Worm (Caenorhabditis elegans) whole organism, L1 larva: ENCODE data around the gene C28G1.2.

Experiments
- C16A3.4 ChIP-seq: fragments of 150-350 bp; optimal IDR thresholded peaks from 2 replicates; lab custom pipeline; 2014; ENCODE audit warnings: missing biosample characterization, missing genetic modification characterization
- C34B4.2 ChIP-seq: sonication (generic microtip); optimal IDR thresholded peaks from 2 replicates; lab custom pipeline; 2017; ENCODE audit warnings: mild to moderate bottlenecking, missing genetic modification characterization, missing compliant biosample characterization
- F16B12.6 ChIP-seq: fragments of 150-350 bp; optimal IDR thresholded peaks from 2 replicates; lab custom pipeline; 2014; ENCODE audit warnings: missing biosample characterization, missing genetic modification characterization
- aha-1 ChIP-seq: fragments of 150-350 bp; optimal IDR thresholded peaks from 2 replicates; lab custom pipeline; 2014; ENCODE audit warnings: missing biosample characterization, missing genetic modification characterization
- ama-1 ChIP-seq: fragments of 150-350 bp; optimal IDR thresholded peaks from 2 replicates; lab custom pipeline; 2014
- blmp-1 ChIP-seq: fragments of 150-350 bp; optimal IDR thresholded peaks from 2 replicates; lab custom pipeline; 2014; ENCODE audit warnings: missing biosample characterization, missing genetic modification characterization
- ceh-82 ChIP-seq, 3 experiments: fragments of 150-350 bp in 1 of 3; sonication (generic microtip) in 2 of 3; optimal IDR thresholded peaks; 2 replicates each; lab custom pipeline; 2014 to 2017; ENCODE audit warnings: missing biosample characterization in 3 of 3, missing genetic modification characterization in 3 of 3
- ceh-90 ChIP-seq: sonication (generic microtip); optimal IDR thresholded peaks from 2 replicates; lab custom pipeline; 2016; ENCODE audit warnings: missing genetic modification characterization, missing compliant biosample characterization
- ces-1 ChIP-seq: fragments of 150-350 bp; optimal IDR thresholded peaks from 2 replicates; lab custom pipeline; 2014; ENCODE audit warnings: missing biosample characterization, missing genetic modification reagents, missing genetic modification characterization
- efl-1 ChIP-seq, 4 experiments: fragments of 150-350 bp; optimal IDR thresholded peaks in 3 of 4; peaks in 1 of 4; 1 replicate in 1 of 4; 2 replicates in 3 of 4; lab custom pipeline; 2014; ENCODE audit warnings: missing biosample characterization in 2 of 4, missing genetic modification characterization in 2 of 4, missing genetic modification reagents in 2 of 4
- egl-13 ChIP-seq: sonication (generic microtip); optimal IDR thresholded peaks from 2 replicates; lab custom pipeline; 2016; ENCODE audit warnings: missing genotype, missing genetic modification reagents, missing genetic modification characterization, missing compliant biosample characterization
- egl-27 ChIP-seq, 2 experiments: fragments of 150-350 bp in 1 of 2; sonication (generic microtip); optimal IDR thresholded peaks; 3 replicates each; lab custom pipeline; 2017 to 2018; ENCODE audit warnings: missing biosample characterization in 2 of 2, missing genetic modification characterization in 2 of 2, missing genetic modification reagents in 2 of 2
- elt-3 ChIP-seq, 6 experiments: fragments of 150-350 bp in 1 of 6; sonication (generic microtip); optimal IDR thresholded peaks; 2 replicates each; lab custom pipeline; 2017 to 2018; ENCODE audit warnings: missing biosample characterization in 6 of 6, missing genetic modification characterization in 6 of 6, inconsistent platforms in 1 of 6
- fkh-10 ChIP-seq: sonication (generic microtip); optimal IDR thresholded peaks from 2 replicates; lab custom pipeline; 2017; ENCODE audit warnings: missing biosample characterization, missing genetic modification reagents, missing genetic modification characterization
- fos-1 ChIP-seq: fragments of 150-350 bp; optimal IDR thresholded peaks from 2 replicates; lab custom pipeline; 2014; ENCODE audit warnings: missing biosample characterization, missing genetic modification characterization
- grh-1 ChIP-seq: fragments of 200-800 bp; sonication (Bioruptor generic); IDR thresholded peaks from 2 replicates; pipeline ENCODE4 v1.3.6; 2022; ENCODE audit warnings: missing genetic modification reagents, missing genetic modification characterization, missing compliant biosample characterization
- hlh-17 ChIP-seq: fragments of 200-800 bp; sonication (Bioruptor generic); optimal IDR thresholded peaks from 2 replicates; lab custom pipeline; 2018; ENCODE audit warnings: missing genetic modification characterization, mild to moderate bottlenecking, missing compliant biosample characterization, moderate library complexity, borderline replicate concordance
- hpl-2 ChIP-seq: fragments of 150-350 bp; optimal IDR thresholded peaks from 2 replicates; lab custom pipeline; 2014; ENCODE audit warnings: missing biosample characterization, missing genetic modification reagents, missing genetic modification characterization
- irx-1 ChIP-seq: sonication (generic microtip); optimal IDR thresholded peaks from 2 replicates; lab custom pipeline; 2016; ENCODE audit warnings: missing genetic modification characterization, missing compliant biosample characterization
- isw-1 ChIP-seq: fragments of 200-800 bp; sonication (Bioruptor generic); IDR thresholded peaks from 2 replicates; pipeline ENCODE4 v1.3.6; 2022; ENCODE audit warnings: missing genetic modification characterization, missing compliant biosample characterization
- jun-1 ChIP-seq: fragments of 150-350 bp; optimal IDR thresholded peaks from 2 replicates; lab custom pipeline; 2014; ENCODE audit warnings: missing biosample characterization, missing genetic modification reagents, missing genetic modification characterization
- lin-13 ChIP-seq: fragments of 150-350 bp; optimal IDR thresholded peaks from 2 replicates; lab custom pipeline; 2014; ENCODE audit warnings: missing biosample characterization, missing genetic modification reagents, missing genetic modification characterization
- lin-14 ChIP-seq: fragments of 200-800 bp; sonication (Bioruptor generic); optimal IDR thresholded peaks from 2 replicates; lab custom pipeline; 2018; ENCODE audit warnings: mild to moderate bottlenecking, missing genetic modification characterization, moderate library complexity, missing compliant biosample characterization
- lin-15B ChIP-seq: fragments of 150-350 bp; sonication (generic microtip); optimal IDR thresholded peaks from 3 replicates; lab custom pipeline; 2014; ENCODE audit warnings: missing biosample characterization, missing genetic modification characterization
- lin-35 ChIP-seq, 2 experiments: fragments of 150-350 bp; optimal IDR thresholded peaks; 2 replicates each; lab custom pipeline; 2014; ENCODE audit warnings: missing biosample characterization in 2 of 2, missing genetic modification characterization in 2 of 2, missing genetic modification reagents in 2 of 2
- lin-39 ChIP-seq: fragments of 150-350 bp; optimal IDR thresholded peaks from 2 replicates; lab custom pipeline; 2014; ENCODE audit warnings: missing biosample characterization, missing genetic modification reagents, missing genetic modification characterization
- lsy-2 ChIP-seq, 2 experiments: fragments of 150-350 bp; optimal IDR thresholded peaks; 2 replicates each; lab custom pipeline; 2014; ENCODE audit warnings: missing biosample characterization in 2 of 2, missing genetic modification characterization in 2 of 2
- mef-2 ChIP-seq: fragments of 150-350 bp; optimal IDR thresholded peaks from 2 replicates; lab custom pipeline; 2014; ENCODE audit warnings: missing biosample characterization, missing genetic modification characterization
- nhr-11 ChIP-seq: fragments of 150-350 bp; optimal IDR thresholded peaks from 2 replicates; lab custom pipeline; 2014; ENCODE audit warnings: missing biosample characterization, missing genetic modification characterization
- nhr-12 ChIP-seq: sonication (generic microtip); optimal IDR thresholded peaks from 2 replicates; lab custom pipeline; 2017; ENCODE audit warnings: missing biosample characterization, missing genetic modification characterization
- nhr-19 ChIP-seq: fragments of 200-800 bp; sonication (Bioruptor generic); conservative IDR thresholded peaks from 2 replicates; pipeline ENCODE4 v1.3.6; 2022; ENCODE audit warnings: missing genetic modification characterization, missing compliant biosample characterization
- nhr-20 ChIP-seq: sonication (generic microtip); optimal IDR thresholded peaks from 2 replicates; lab custom pipeline; 2016; ENCODE audit warnings: mild to moderate bottlenecking, missing genetic modification characterization, missing compliant biosample characterization
- nhr-237 ChIP-seq: fragments of 150-350 bp; optimal IDR thresholded peaks from 2 replicates; lab custom pipeline; 2014; ENCODE audit warnings: missing biosample characterization, missing genetic modification characterization
- nhr-28 ChIP-seq: fragments of 150-350 bp; optimal IDR thresholded peaks from 2 replicates; lab custom pipeline; 2014; ENCODE audit warnings: missing biosample characterization, missing genetic modification characterization
- nhr-47 ChIP-seq: sonication (generic microtip); optimal IDR thresholded peaks from 2 replicates; lab custom pipeline; 2016; ENCODE audit warnings: mild to moderate bottlenecking, missing genetic modification characterization, moderate library complexity, missing compliant biosample characterization
- nhr-71 ChIP-seq: sonication (generic microtip); optimal IDR thresholded peaks from 2 replicates; lab custom pipeline; 2016; ENCODE audit warnings: mild to moderate bottlenecking, missing genetic modification characterization, moderate library complexity, missing compliant biosample characterization
- nhr-76 ChIP-seq: sonication (generic microtip); optimal IDR thresholded peaks from 2 replicates; lab custom pipeline; 2017; ENCODE audit warnings: missing biosample characterization, missing genetic modification characterization
- nhr-77 ChIP-seq: fragments of 150-350 bp; optimal IDR thresholded peaks from 2 replicates; lab custom pipeline; 2014; ENCODE audit warnings: missing biosample characterization, missing genetic modification characterization
- nhr-85 ChIP-seq: sonication (generic microtip); peaks from one replicate; lab custom pipeline; 2016; ENCODE audit warnings: missing genetic modification characterization, inconsistent platforms, missing compliant biosample characterization
- nhr-90 ChIP-seq: sonication (generic microtip); optimal IDR thresholded peaks from 2 replicates; lab custom pipeline; 2016; ENCODE audit warnings: mild to moderate bottlenecking, missing genetic modification characterization, missing compliant biosample characterization; ENCODE audit not compliant: poor library complexity
- snpc-4 ChIP-seq: fragments of 150-350 bp; optimal IDR thresholded peaks from 2 replicates; lab custom pipeline; 2014; ENCODE audit warnings: missing biosample characterization, missing genetic modification characterization
- snu-23 ChIP-seq: sonication (generic microtip); optimal IDR thresholded peaks from 2 replicates; lab custom pipeline; 2016; ENCODE audit warnings: missing genetic modification characterization, missing compliant biosample characterization
- sox-4 ChIP-seq: sonication (generic microtip); optimal IDR thresholded peaks from 2 replicates; lab custom pipeline; 2016; ENCODE audit warnings: missing genetic modification characterization, missing compliant biosample characterization
- sptf-1 ChIP-seq: fragments of 150-350 bp; optimal IDR thresholded peaks from 2 replicates; lab custom pipeline; 2014; ENCODE audit warnings: missing biosample characterization, missing genetic modification characterization
- sup-37 ChIP-seq: fragments of 200-800 bp; sonication (Bioruptor generic); optimal IDR thresholded peaks from 2 replicates; lab custom pipeline; 2018; ENCODE audit warnings: mild to moderate bottlenecking, missing genetic modification characterization, missing compliant biosample characterization
- swsn-7 ChIP-seq: sonication (generic microtip); optimal IDR thresholded peaks from 2 replicates; lab custom pipeline; 2016; ENCODE audit warnings: missing genetic modification characterization, missing compliant biosample characterization
- tbx-2 ChIP-seq: sonication (generic microtip); optimal IDR thresholded peaks from 2 replicates; lab custom pipeline; 2016; ENCODE audit warnings: missing genetic modification characterization, missing compliant biosample characterization
- tlp-1 ChIP-seq: fragments of 150-350 bp; optimal IDR thresholded peaks from 2 replicates; lab custom pipeline; 2014; ENCODE audit warnings: missing biosample characterization, missing genetic modification characterization
- unc-130 ChIP-seq: fragments of 150-350 bp; optimal IDR thresholded peaks from 2 replicates; lab custom pipeline; 2017; ENCODE audit warnings: missing biosample characterization, missing genetic modification characterization, inconsistent platforms
- unc-86 ChIP-seq: sonication (generic microtip); optimal IDR thresholded peaks from 2 replicates; lab custom pipeline; 2016; ENCODE audit warnings: missing genetic modification characterization, missing compliant biosample characterization
- vab-15 ChIP-seq: sonication (generic microtip); optimal IDR thresholded peaks from 2 replicates; lab custom pipeline; 2017; ENCODE audit warnings: missing genotype, mild to moderate bottlenecking, missing genetic modification characterization, missing compliant biosample characterization
- zag-1 ChIP-seq: fragments of 150-350 bp; optimal IDR thresholded peaks from 2 replicates; lab custom pipeline; 2014; ENCODE audit warnings: missing biosample characterization, missing genetic modification characterization
- zip-4 ChIP-seq: fragments of 200-800 bp; sonication (Bioruptor generic); optimal IDR thresholded peaks from 2 replicates; lab custom pipeline; 2018; ENCODE audit warnings: mild to moderate bottlenecking, missing genetic modification characterization, moderate library complexity, missing compliant biosample characterization

The C28G1.2 gene

DNA sequence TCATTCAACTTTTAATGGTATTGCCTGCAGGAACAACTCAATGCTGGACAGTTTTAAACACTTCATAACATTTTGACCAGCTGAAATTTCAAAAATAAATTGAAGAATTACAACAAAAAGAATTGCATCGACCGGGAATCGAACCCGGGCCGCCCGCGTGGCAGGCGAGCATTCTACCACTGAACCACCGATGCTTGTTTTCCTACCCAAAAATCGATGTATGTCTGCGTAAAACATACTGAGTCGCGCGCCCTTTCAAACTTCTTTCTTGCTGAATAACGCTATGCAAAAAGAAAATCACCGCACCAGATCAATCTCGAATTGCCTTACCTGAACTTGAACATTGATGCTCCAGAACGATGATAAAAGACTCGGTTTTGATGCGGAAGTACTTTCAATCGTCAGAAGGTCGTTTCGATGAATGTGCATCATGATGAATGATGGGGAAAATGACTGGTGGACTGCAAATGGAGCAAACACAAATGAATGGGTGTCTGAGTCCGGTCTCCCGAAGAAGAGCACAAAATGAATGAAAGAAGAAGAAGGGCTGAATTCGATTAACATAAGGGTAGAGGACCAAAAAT is 39.0 kb upstream of the C28G1.2 start, which contains the start of gene R04E5.7:
R04E5.7 (minus strand) TSS at position 564 of the 584 bp plus-strand sequence.
- TF ChIP-seq irx-1 (tag; lab: Kevin White, UChicago) = no peak
- TF ChIP-seq snu-23 (GFP tag; lab: Kevin White, UChicago) = peak; percentile 43
- no peak for TF ChIP-seq sptf-1 (tag; lab: Kevin White, UChicago)
- no peak for TF ChIP-seq efl-1 (optimal IDR thresholded peaks at IDR 0.05; lab: Kevin White, UChicago)
- TF ChIP-seq efl-1 (GFP tag; optimal IDR thresholded peaks at IDR 0.05 in 1 of 2; lab: Kevin White, UChicago) = peak in 1 of 2 experiments; percentile 80
- TF ChIP-seq grh-1 (GFP tag; lab: Robert Waterston, UW) = peak; percentile 16; the same call in 1 of the 2 replicates
- no peak for TF ChIP-seq C34B4.2 (tag; lab: Kevin White, UChicago)
- TF ChIP-seq nhr-90 (tag; lab: Kevin White, UChicago) = peak; percentile 58
- TF ChIP-seq ces-1 = no peak
- peak; percentile 27 for TF ChIP-seq fkh-10 (GFP tag; lab: Kevin White, UChicago)
- TF ChIP-seq zag-1 (tag; lab: Kevin White, UChicago) = no peak
- TF ChIP-seq lin-14 (GFP tag; lab: Kevin White, UChicago) = peak; percentile 49
- no peak for TF ChIP-seq unc-130 (tag; lab: Kevin White, UChicago)
- peak; percentile 57 for TF ChIP-seq nhr-47
- TF ChIP-seq lin-13 = no peak
- peak; percentile 38 for TF ChIP-seq nhr-19
- TF ChIP-seq hlh-17 = no peak
- TF ChIP-seq jun-1 (tag; lab: Kevin White, UChicago) = no peak
- no peak for TF ChIP-seq fos-1 (tag; lab: Kevin White, UChicago)
- TF ChIP-seq sox-4 (tag; lab: Kevin White, UChicago) = no peak
- no peak for TF ChIP-seq nhr-11 (tag; lab: Kevin White, UChicago)
- no peak for TF ChIP-seq hpl-2 (GFP tag; lab: Kevin White, UChicago)
- no peak for TF ChIP-seq nhr-237
- TF ChIP-seq egl-13 (tag; lab: Kevin White, UChicago) = no peak
- no peak for TF ChIP-seq lin-39 (tag; lab: Kevin White, UChicago)
- no peak for TF ChIP-seq tlp-1 (tag; lab: Kevin White, UChicago)
- peak; percentile 58 for TF ChIP-seq nhr-71 (tag; lab: Kevin White, UChicago)
- TF ChIP-seq nhr-28 = no peak
- TF ChIP-seq unc-86 (tag; lab: Kevin White, UChicago) = no peak
- no peak for TF ChIP-seq isw-1 (GFP tag; lab: Robert Waterston, UW)
- TF ChIP-seq swsn-7 (tag; lab: Kevin White, UChicago) = peak; percentile 42
- no peak for TF ChIP-seq blmp-1
- peak; percentile 49 for TF ChIP-seq nhr-20 (tag; lab: Kevin White, UChicago)
- no peak for TF ChIP-seq sup-37 (GFP tag; lab: Kevin White, UChicago)
- peak in 1 of 2 experiments; percentile 55 for TF ChIP-seq lin-35 (GFP tag; optimal IDR thresholded peaks at IDR 0.05; lab: Kevin White, UChicago)
- TF ChIP-seq snpc-4 (tag; lab: Kevin White, UChicago) = no peak
- no peak for TF ChIP-seq zip-4 (GFP tag; lab: Kevin White, UChicago)
- TF ChIP-seq nhr-77 = peak; percentile 16
- TF ChIP-seq lin-15B (tag; lab: Kevin White, UChicago) = no peak
- no peak for TF ChIP-seq egl-27 (tag; optimal IDR thresholded peaks at IDR 0.05; lab: Kevin White, UChicago)
- no peak for TF ChIP-seq elt-3 (tag; optimal IDR thresholded peaks at IDR 0.05; lab: Kevin White, UChicago)
- no peak for TF ChIP-seq mef-2 (tag; lab: Kevin White, UChicago)
- no peak for TF ChIP-seq nhr-12 (tag; lab: Kevin White, UChicago)
- no peak for TF ChIP-seq nhr-76 (tag; lab: Kevin White, UChicago)
- TF ChIP-seq aha-1 (tag; lab: Kevin White, UChicago) = no peak
- no peak for TF ChIP-seq vab-15 (tag; lab: Kevin White, UChicago)
- no peak for TF ChIP-seq F16B12.6 (tag; lab: Kevin White, UChicago)
- peak in 2 of 3 experiments; percentile 34 to 54 for TF ChIP-seq ceh-82 (tag; optimal IDR thresholded peaks at IDR 0.05; lab: Kevin White, UChicago)
- no peak for TF ChIP-seq ama-1 (lab: Kevin White, UChicago)
- TF ChIP-seq nhr-85 (tag; lab: Kevin White, UChicago) = no peak
- TF ChIP-seq tbx-2 (tag; lab: Kevin White, UChicago) = no peak
- TF ChIP-seq lsy-2 (tag; optimal IDR thresholded peaks at IDR 0.05; lab: Kevin White, UChicago) = peak in 1 of 2 experiments; percentile 3
- TF ChIP-seq ceh-90 (tag; lab: Kevin White, UChicago) = no peak
- TF ChIP-seq C16A3.4 (tag; lab: Kevin White, UChicago) = peak; percentile 27
